Worm (Caenorhabditis elegans): ENCODE data around the gene pfut-1.

DNA sequence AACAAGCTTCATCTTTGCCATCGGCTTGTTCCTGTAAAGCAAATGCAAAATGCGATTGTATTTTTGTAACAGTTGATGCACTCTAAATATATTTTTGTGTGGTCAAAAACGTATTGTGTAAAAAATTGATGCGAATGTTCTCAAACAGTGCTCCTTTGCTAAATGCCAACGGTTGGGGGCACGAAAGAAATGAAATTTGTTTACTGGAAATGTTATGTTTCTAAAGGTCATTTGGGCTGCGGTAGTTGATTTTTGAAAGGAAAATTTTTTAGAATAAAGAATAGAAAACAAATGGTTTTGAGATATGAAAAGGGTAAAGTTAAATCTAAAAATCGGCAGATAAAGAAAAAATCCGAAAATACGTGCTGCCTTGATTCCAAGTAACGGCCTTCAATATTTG, 4.8 kb downstream of the pfut-1 start, which contains the start of gene C15C7.6:
- TF ChIP-seq pbrm-1 (GFP tag; IDR thresholded peaks at IDR 0.05) (no peak), nhr-90 (tag; optimal IDR thresholded peaks at IDR 0.05) (no peak), ama-1 (optimal IDR thresholded peaks at IDR 0.05) (no peak), ama-1 (GFP tag; optimal IDR thresholded peaks at IDR 0.05) (no peak), F57C9.4 (tag; optimal IDR thresholded peaks at IDR 0.05) (no peak), F23B12.7 (tag; optimal IDR thresholded peaks at IDR 0.05; ENCODE audit: insufficient read depth) (no peak), him-1 (tag; optimal IDR thresholded peaks at IDR 0.05) (no peak), nhr-80 (tag; optimal IDR thresholded peaks at IDR 0.05) (no peak), F37B4.10 (GFP tag; IDR thresholded peaks at IDR 0.05) (no peak)

All from whole organism, young adult.